Worm (Caenorhabditis elegans): ENCODE data around the gene snt-7.

snt-7 gene

ce11 chrX:15213182-15213829 lies 14.4 kb upstream of the snt-7 start, which contains the start of the genes H03A11.13 and famk-1:
Gene H03A11.13 (minus strand): TSS chrX:15213232.
Gene famk-1 (minus strand): TSS chrX:15213259.
- TF ChIP-seq hmg-4 (GFP tag; optimal IDR thresholded peaks at IDR 0.05), result no peak
- TF ChIP-seq ama-1 (optimal IDR thresholded peaks at IDR 0.05), result no peak
- no peak for TF ChIP-seq B0310.2 (tag; optimal IDR thresholded peaks at IDR 0.05)
- TF ChIP-seq hmbx-1 (tag; optimal IDR thresholded peaks at IDR 0.05), result no peak
- TF ChIP-seq flt-1 (GFP tag; IDR thresholded peaks at IDR 0.05), result no peak
- no peak for TF ChIP-seq ceh-13 (GFP tag; optimal IDR thresholded peaks at IDR 0.05)
- no peak for TF ChIP-seq hnd-1 (tag; optimal IDR thresholded peaks at IDR 0.05)
- TF ChIP-seq ceh-36 (tag; optimal IDR thresholded peaks at IDR 0.05), result no peak
- TF ChIP-seq tbx-11 (GFP tag; IDR thresholded peaks at IDR 0.05), result no peak
- no peak for TF ChIP-seq aly-1 (tag; optimal IDR thresholded peaks at IDR 0.05)
- TF ChIP-seq ets-7 (tag; optimal IDR thresholded peaks at IDR 0.05), result no peak
- TF ChIP-seq pes-1 (GFP tag; IDR thresholded peaks at IDR 0.05), result no peak

ce11 chrX:15200720-15201119 lies 1.8 kb upstream of the snt-7 start:
- no peak for TF ChIP-seq hmg-4 (GFP tag; optimal IDR thresholded peaks at IDR 0.05)
- TF ChIP-seq ets-7 (tag; optimal IDR thresholded peaks at IDR 0.05), result no peak
- no peak for TF ChIP-seq aly-1 (tag; optimal IDR thresholded peaks at IDR 0.05)
- peak; percentile 36; the same call in 1 of the 2 replicates for TF ChIP-seq flt-1 (GFP tag; IDR thresholded peaks at IDR 0.05)
- TF ChIP-seq ama-1 (optimal IDR thresholded peaks at IDR 0.05), result no peak
- TF ChIP-seq ceh-13 (GFP tag; optimal IDR thresholded peaks at IDR 0.05), result no peak
- TF ChIP-seq pes-1 (GFP tag; IDR thresholded peaks at IDR 0.05), result peak; percentile 70
- TF ChIP-seq sea-1 (GFP tag; conservative IDR thresholded peaks at IDR 0.05), result peak; percentile 70; the same call in 1 of the 2 replicates
- TF ChIP-seq tbx-11 (GFP tag; IDR thresholded peaks at IDR 0.05), result 0 out of 2 replicates have a peak, but pooled peaks have one; percentile 55
- no peak for TF ChIP-seq hmbx-1 (tag; optimal IDR thresholded peaks at IDR 0.05)
- no peak for TF ChIP-seq tra-4 (tag; optimal IDR thresholded peaks at IDR 0.05)
- no peak for TF ChIP-seq hnd-1 (tag; optimal IDR thresholded peaks at IDR 0.05)
- TF ChIP-seq B0310.2 (tag; optimal IDR thresholded peaks at IDR 0.05), result no peak
- TF ChIP-seq ceh-36 (tag; optimal IDR thresholded peaks at IDR 0.05), result no peak
- 0 out of 2 replicates have a peak, but pooled peaks have one; percentile 43 for TF ChIP-seq tbx-37 (GFP tag; conservative IDR thresholded peaks at IDR 0.05)
- no peak for TF ChIP-seq F13C5.2 (tag; optimal IDR thresholded peaks at IDR 0.05)
- no peak; the same call in 1 of the 2 replicates for TF ChIP-seq scrt-1 (GFP tag; IDR thresholded peaks at IDR 0.05)

- TF ChIP-seq F13C5.2 (tag; optimal IDR thresholded peaks at IDR 0.05), result no peak
- no peak for TF ChIP-seq hmbx-1 (tag; optimal IDR thresholded peaks at IDR 0.05)
- TF ChIP-seq tra-4 (tag; optimal IDR thresholded peaks at IDR 0.05), result no peak
- TF ChIP-seq tbx-37 (GFP tag; conservative IDR thresholded peaks at IDR 0.05), result no peak
- TF ChIP-seq hnd-1 (tag; optimal IDR thresholded peaks at IDR 0.05), result no peak
- TF ChIP-seq sea-1 (GFP tag; conservative IDR thresholded peaks at IDR 0.05), result no peak
- no peak for TF ChIP-seq tbx-11 (GFP tag; IDR thresholded peaks at IDR 0.05)
- no peak for TF ChIP-seq ceh-36 (tag; optimal IDR thresholded peaks at IDR 0.05)
- no peak for TF ChIP-seq B0310.2 (tag; optimal IDR thresholded peaks at IDR 0.05)
- no peak for TF ChIP-seq pes-1 (GFP tag; IDR thresholded peaks at IDR 0.05)
- TF ChIP-seq scrt-1 (GFP tag; IDR thresholded peaks at IDR 0.05), result no peak
- TF ChIP-seq ets-7 (tag; optimal IDR thresholded peaks at IDR 0.05), result no peak
- no peak for TF ChIP-seq flt-1 (GFP tag; IDR thresholded peaks at IDR 0.05)
- TF ChIP-seq ceh-13 (GFP tag; optimal IDR thresholded peaks at IDR 0.05), result no peak
- no peak for TF ChIP-seq hmg-4 (GFP tag; optimal IDR thresholded peaks at IDR 0.05)
- no peak for TF ChIP-seq ama-1 (optimal IDR thresholded peaks at IDR 0.05)
- no peak for TF ChIP-seq aly-1 (tag; optimal IDR thresholded peaks at IDR 0.05)
Observed at ce11 chrX:15200146-15200545, 1.2 kb upstream of the snt-7 start.

- no peak for TF ChIP-seq hmbx-1 (tag; optimal IDR thresholded peaks at IDR 0.05)
- no peak for TF ChIP-seq ceh-36 (tag; optimal IDR thresholded peaks at IDR 0.05)
- TF ChIP-seq sea-1 (GFP tag; conservative IDR thresholded peaks at IDR 0.05), result no peak
- TF ChIP-seq pes-1 (GFP tag; IDR thresholded peaks at IDR 0.05), result no peak
- no peak for TF ChIP-seq hnd-1 (tag; optimal IDR thresholded peaks at IDR 0.05)
- no peak for TF ChIP-seq ceh-13 (GFP tag; optimal IDR thresholded peaks at IDR 0.05)
- no peak for TF ChIP-seq tbx-37 (GFP tag; conservative IDR thresholded peaks at IDR 0.05)
- TF ChIP-seq B0310.2 (tag; optimal IDR thresholded peaks at IDR 0.05), result no peak
- TF ChIP-seq hmg-4 (GFP tag; optimal IDR thresholded peaks at IDR 0.05), result no peak
- no peak for TF ChIP-seq aly-1 (tag; optimal IDR thresholded peaks at IDR 0.05)
- TF ChIP-seq ama-1 (optimal IDR thresholded peaks at IDR 0.05), result no peak
- TF ChIP-seq tra-4 (tag; optimal IDR thresholded peaks at IDR 0.05), result no peak
- TF ChIP-seq flt-1 (GFP tag; IDR thresholded peaks at IDR 0.05), result no peak
- TF ChIP-seq ets-7 (tag; optimal IDR thresholded peaks at IDR 0.05), result no peak
Observed at ce11 chrX:15194283-15194682, 4.7 kb downstream of the snt-7 start, which contains the start of gene phat-6. Gene phat-6 (minus strand): TSS chrX:15194383.

- TF ChIP-seq ets-7 (tag; optimal IDR thresholded peaks at IDR 0.05), result no peak
- TF ChIP-seq tbx-11 (GFP tag; IDR thresholded peaks at IDR 0.05), result no peak
- no peak for TF ChIP-seq flt-1 (GFP tag; IDR thresholded peaks at IDR 0.05)
Observed at ce11 chrX:15191370-15191769, 7.6 kb downstream of the snt-7 start.

ce11 chrX:15189823-15190222 lies 9.1 kb downstream of the snt-7 start, which contains the start of gene T10B10.4:
Gene T10B10.4 (plus strand): TSS chrX:15190123.
- TF ChIP-seq sea-1 (GFP tag; conservative IDR thresholded peaks at IDR 0.05) (no peak), F13C5.2 (tag; optimal IDR thresholded peaks at IDR 0.05) (no peak), hmg-4 (GFP tag; optimal IDR thresholded peaks at IDR 0.05) (no peak), ets-7 (tag; optimal IDR thresholded peaks at IDR 0.05) (no peak), ceh-36 (tag; optimal IDR thresholded peaks at IDR 0.05) (no peak), ama-1 (optimal IDR thresholded peaks at IDR 0.05) (no peak), aly-1 (tag; optimal IDR thresholded peaks at IDR 0.05) (no peak), hnd-1 (tag; optimal IDR thresholded peaks at IDR 0.05) (no peak), ceh-13 (GFP tag; optimal IDR thresholded peaks at IDR 0.05) (no peak), flt-1 (GFP tag; IDR thresholded peaks at IDR 0.05) (no peak), B0310.2 (tag; optimal IDR thresholded peaks at IDR 0.05) (no peak), scrt-1 (GFP tag; IDR thresholded peaks at IDR 0.05) (no peak), tbx-37 (GFP tag; conservative IDR thresholded peaks at IDR 0.05) (no peak), tbx-11 (GFP tag; IDR thresholded peaks at IDR 0.05) (no peak), tra-4 (tag; optimal IDR thresholded peaks at IDR 0.05) (no peak)

Measured in whole organism, early embryonic.